Worm (Caenorhabditis elegans): ENCODE measurements around the gene F26H11.8.

DNA sequence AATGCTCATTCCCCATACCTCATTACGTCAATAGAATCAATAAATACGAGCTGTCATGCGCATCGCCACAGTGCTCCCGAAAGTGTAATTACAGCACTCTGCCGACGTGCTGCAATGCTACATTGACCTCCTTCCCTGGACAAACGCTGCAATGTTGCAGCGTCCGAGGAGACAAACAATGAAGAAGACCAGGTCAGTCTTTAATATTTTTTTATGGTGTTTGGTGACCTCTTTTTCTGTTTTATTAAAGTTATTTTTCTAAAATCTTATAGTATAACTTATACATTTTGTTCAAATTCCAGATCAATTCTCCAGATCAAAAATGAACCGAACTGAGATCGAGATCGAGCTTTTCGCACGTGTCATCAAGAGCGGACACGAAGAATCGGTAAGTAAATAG lies 6.9 kb upstream of the F26H11.8 start, which contains the start of gene sdz-26:
- TF ChIP-seq unc-130 (tag; optimal IDR thresholded peaks at IDR 0.05) (no peak), fkh-10 (GFP tag; optimal IDR thresholded peaks at IDR 0.05) (no peak), blmp-1 (tag; optimal IDR thresholded peaks at IDR 0.05) (no peak), elt-2 (tag; optimal IDR thresholded peaks at IDR 0.05) (no peak), jun-1 (tag; optimal IDR thresholded peaks at IDR 0.05) (no peak), skn-1 (tag; optimal IDR thresholded peaks at IDR 0.05) (no peak), lsy-2 (tag; optimal IDR thresholded peaks at IDR 0.05) (no peak), nhr-11 (tag; optimal IDR thresholded peaks at IDR 0.05) (no peak), ceh-90 (tag; optimal IDR thresholded peaks at IDR 0.05) (no peak)

Measured in whole organism, L1 larva.